Worm (Caenorhabditis elegans) whole organism, midembryonic: ENCODE measurements around the gene F16B12.1.

Experiments used
- flt-1 ChIP-seq: fragments of 200-800 bp; sonication (Bioruptor generic); IDR thresholded peaks from 2 replicates; pipeline ENCODE4 v1.3.6; 2022; ENCODE audit warnings: missing genetic modification characterization, missing compliant biosample characterization
- med-1 ChIP-seq: sonication (generic microtip); optimal IDR thresholded peaks from 2 replicates; lab custom pipeline; 2017; ENCODE audit warnings: missing genetic modification characterization, mild to moderate bottlenecking, missing compliant biosample characterization, antibody characterized with exemption, missing genetic modification reagents; ENCODE audit not compliant: insufficient read depth
- tab-1 ChIP-seq: fragments of 200-800 bp; sonication (Bioruptor generic); IDR thresholded peaks from 2 replicates; pipeline ENCODE4 v1.3.6; 2022; ENCODE audit warnings: missing genetic modification characterization, missing compliant biosample characterization

ce11 chrX:14125870-14126269, 40.6 kb downstream of the F16B12.1 start, which contains the start of gene F28H6.6:
- no peak for TF ChIP-seq flt-1 (GFP tag; lab: Robert Waterston, UW)
- no peak for TF ChIP-seq med-1 (GFP tag; lab: Kevin White, UChicago)
- no peak for TF ChIP-seq tab-1 (GFP tag; lab: Robert Waterston, UW)
